Fruit fly (Drosophila melanogaster) whole organism, prepupa: ENCODE data around the gene CG13053.
A peak's percentile ranks its signal among the peaks of the same experiment; 100 is the strongest.

Source experiments
- CG15336 ChIP-seq: fragments of 200-800 bp; sonication (Bioruptor generic); IDR thresholded peaks from 2 replicates; pipeline ENCODE4 v1.3.6; 2022; ENCODE audit warnings: missing biosample characterization, missing genetic modification characterization
- CG16779 ChIP-seq: fragments of 200-800 bp; sonication (Bioruptor generic); optimal IDR thresholded peaks from 3 replicates; lab custom pipeline; 2017; ENCODE audit warnings: missing biosample characterization, mild to moderate bottlenecking, missing genetic modification characterization
- CG4318 ChIP-seq: fragments of 200-800 bp; sonication (Bioruptor generic); optimal IDR thresholded peaks from 3 replicates; lab custom pipeline; 2017; ENCODE audit warnings: missing biosample characterization, mild to moderate bottlenecking, missing genetic modification characterization
- CG6163 ChIP-seq: fragments of 200-800 bp; sonication (Bioruptor generic); IDR thresholded peaks from 3 replicates; pipeline ENCODE4 v1.3.6; 2022; ENCODE audit warnings: missing biosample characterization, missing genetic modification characterization
- Hr39 ChIP-seq: fragments of 200-800 bp; sonication (Bioruptor generic); optimal IDR thresholded peaks from 2 replicates; lab custom pipeline; 2016; ENCODE audit warnings: missing biosample characterization, missing genetic modification characterization
- achi ChIP-seq: fragments of 200-800 bp; sonication (Bioruptor generic); optimal IDR thresholded peaks from 3 replicates; lab custom pipeline; 2016; ENCODE audit warnings: missing biosample characterization, missing genetic modification characterization
- acj6 ChIP-seq: fragments of 200-800 bp; sonication (Bioruptor generic); optimal IDR thresholded peaks from 3 replicates; lab custom pipeline; 2016; ENCODE audit warnings: missing biosample characterization, missing genetic modification characterization
- fd85E ChIP-seq: fragments of 200-800 bp; sonication (Bioruptor generic); optimal IDR thresholded peaks from 3 replicates; lab custom pipeline; 2016; ENCODE audit warnings: missing biosample characterization, missing genetic modification characterization
- salr ChIP-seq, 2 experiments: fragments of 200-800 bp; sonication (Bioruptor generic); optimal IDR thresholded peaks; 3 replicates each; lab custom pipeline; 2016 to 2018; ENCODE audit warnings: missing biosample characterization in 2 of 2, missing genetic modification characterization in 2 of 2, mild to moderate bottlenecking in 1 of 2

DNA sequence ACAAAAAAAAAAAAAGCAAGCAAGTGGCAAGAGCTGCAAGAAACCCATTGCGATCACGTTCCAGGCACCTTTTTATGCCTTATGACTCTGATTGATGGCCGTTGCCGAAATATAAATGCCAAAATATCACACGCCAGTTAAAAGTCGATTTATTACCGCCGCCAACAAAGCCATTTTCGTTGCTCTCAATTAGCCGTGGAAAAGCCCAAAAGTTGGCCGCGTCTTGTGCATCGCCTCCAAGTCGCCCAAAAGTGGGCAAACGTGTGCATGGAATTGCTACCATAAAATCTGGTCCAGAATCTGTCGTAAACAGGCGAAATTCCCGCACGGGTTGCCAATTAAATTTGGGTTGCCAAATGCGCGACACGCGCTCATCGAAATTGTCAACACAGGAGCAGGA is 32.2 kb upstream of the CG13053 start:
- TF ChIP-seq Hr39 (GFP tag; lab: Kevin White, UChicago): no peak
- no peak for TF ChIP-seq CG16779
- TF ChIP-seq CG15336: no peak
- TF ChIP-seq achi (GFP tag; lab: Kevin White, UChicago): no peak
- TF ChIP-seq salr (GFP tag; optimal IDR thresholded peaks at IDR 0.05; lab: Kevin White, UChicago): no peak
- TF ChIP-seq fd85E (GFP tag; lab: Kevin White, UChicago): no peak
- TF ChIP-seq CG4318 (GFP tag; lab: Kevin White, UChicago): no peak
- no peak for TF ChIP-seq acj6 (GFP tag; lab: Kevin White, UChicago)
- TF ChIP-seq CG6163 (GFP tag; lab: Robert Waterston, UW): 0 out of 3 replicates have a peak, but pooled peaks have one; percentile 30
